Worm (Caenorhabditis elegans): ENCODE data around the gene C14C11.4.

DNA sequence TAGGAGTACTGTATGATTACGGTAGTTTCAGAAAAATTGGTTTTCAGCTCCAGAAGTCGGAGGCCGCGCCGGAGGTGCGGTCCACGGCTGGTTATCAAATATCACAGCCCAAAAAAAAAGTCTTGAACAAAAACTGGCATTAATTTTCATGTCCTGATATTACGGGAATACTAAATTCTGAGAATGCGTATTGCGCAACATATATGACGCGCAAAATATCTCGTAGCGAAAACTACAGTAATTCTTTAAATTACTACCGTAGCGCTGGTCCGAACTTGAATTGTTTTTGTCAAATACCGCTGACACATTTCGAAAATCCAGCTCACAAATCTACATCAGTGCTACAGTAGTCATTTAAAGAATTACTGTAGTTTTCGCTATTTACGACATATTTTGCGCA lies 21.6 kb downstream of the C14C11.4 start:
- TF ChIP-seq ama-1 (optimal IDR thresholded peaks at IDR 0.05) (no peak), aly-1 (tag; optimal IDR thresholded peaks at IDR 0.05) (no peak), tbx-11 (GFP tag; IDR thresholded peaks at IDR 0.05) (no peak), sea-1 (GFP tag; conservative IDR thresholded peaks at IDR 0.05) (no peak), ets-7 (tag; optimal IDR thresholded peaks at IDR 0.05) (no peak), hnd-1 (tag; optimal IDR thresholded peaks at IDR 0.05) (no peak), ceh-36 (tag; optimal IDR thresholded peaks at IDR 0.05) (no peak), flt-1 (GFP tag; IDR thresholded peaks at IDR 0.05) (no peak), tra-4 (tag; optimal IDR thresholded peaks at IDR 0.05) (no peak), ceh-13 (GFP tag; optimal IDR thresholded peaks at IDR 0.05) (no peak), tbx-37 (GFP tag; conservative IDR thresholded peaks at IDR 0.05) (no peak), pes-1 (GFP tag; IDR thresholded peaks at IDR 0.05) (no peak), hmbx-1 (tag; optimal IDR thresholded peaks at IDR 0.05) (no peak), scrt-1 (GFP tag; IDR thresholded peaks at IDR 0.05) (no peak)
